Fruit fly (Drosophila melanogaster) whole organism, adult: Measurements from ENCODE around the gene Pomp.

Experiments
- CG11617 ChIP-seq: fragments of 200-800 bp; sonication (Bioruptor generic); optimal IDR thresholded peaks from 2 replicates; lab custom pipeline; 2017; ENCODE audit warnings: mild to moderate bottlenecking, missing biosample characterization, missing genetic modification reagents, missing genetic modification characterization
- CG7101 ChIP-seq: fragments of 200-800 bp; sonication (Bioruptor generic); optimal IDR thresholded peaks from 2 replicates; lab custom pipeline; 2018; ENCODE audit warnings: missing biosample characterization, mild to moderate bottlenecking, missing genetic modification characterization, moderate library complexity
- Clk ChIP-seq: fragments of 200-800 bp; sonication (Bioruptor generic); optimal IDR thresholded peaks from 2 replicates; lab custom pipeline; 2017; ENCODE audit warnings: missing biosample characterization, missing genetic modification characterization
- Mnt ChIP-seq: fragments of 200-800 bp; sonication (Bioruptor generic); optimal IDR thresholded peaks from 2 replicates; lab custom pipeline; 2016; ENCODE audit warnings: missing biosample characterization, mild to moderate bottlenecking, missing genetic modification characterization
- kay ChIP-seq: fragments of 200-800 bp; sonication (Bioruptor generic); peaks from one replicate; lab custom pipeline; 2016; ENCODE audit warnings: missing biosample characterization, missing genetic modification characterization, borderline replicate concordance
- pad ChIP-seq: fragments of 200-800 bp; sonication (Bioruptor generic); optimal IDR thresholded peaks from 3 replicates; lab custom pipeline; 2017; ENCODE audit warnings: missing biosample characterization, missing genetic modification characterization, mild to moderate bottlenecking, moderate library complexity, missing genetic modification reagents
- toe ChIP-seq: fragments of 200-800 bp; sonication (Bioruptor generic); optimal IDR thresholded peaks from 2 replicates; lab custom pipeline; 2016; ENCODE audit warnings: missing biosample characterization, missing genetic modification characterization

dm6 chr2L:20808510-20809195 lies 21.2 kb downstream of the Pomp start:
- no peak for TF ChIP-seq toe
- no peak for TF ChIP-seq kay
- no peak for TF ChIP-seq CG7101
- no peak for TF ChIP-seq CG11617 (GFP tag; lab: Kevin White, UChicago)
- no peak for TF ChIP-seq Mnt (GFP tag; lab: Kevin White, UChicago)
- TF ChIP-seq Clk (GFP tag; lab: Kevin White, UChicago), result peak; percentile 5
- peak; percentile 81 for TF ChIP-seq pad (GFP tag; lab: Kevin White, UChicago)
